Worm (Caenorhabditis elegans): ENCODE measurements around the gene sru-39.

sru-39 gene

DNA sequence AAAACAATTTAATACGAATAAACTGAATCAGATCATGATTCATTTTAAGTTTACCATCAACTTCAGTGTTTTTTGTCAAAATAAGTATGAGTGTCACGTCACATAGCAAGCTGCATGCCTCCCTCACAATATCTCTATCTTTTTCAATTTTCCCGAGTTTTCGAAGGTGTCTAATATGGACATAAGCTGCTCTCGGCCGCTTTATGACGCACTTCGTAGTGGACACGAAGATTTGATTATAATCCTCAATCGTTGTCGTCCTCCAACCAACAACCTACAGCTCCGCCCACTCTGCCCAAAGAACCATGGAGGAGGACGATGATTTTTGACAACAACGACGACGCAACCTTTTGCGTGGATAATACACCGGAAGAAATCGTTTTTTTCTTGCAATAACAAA is 7.3 kb upstream of the sru-39 start:
- TF ChIP-seq nhr-76 (tag; optimal IDR thresholded peaks at IDR 0.05) (no peak), snpc-4 (tag; optimal IDR thresholded peaks at IDR 0.05) (no peak), F26F4.8 (GFP tag; conservative IDR thresholded peaks at IDR 0.05) (no peak), ceh-32 (tag; optimal IDR thresholded peaks at IDR 0.05; ENCODE audit: poor library complexity) (no peak), tra-1 (GFP tag; IDR thresholded peaks at IDR 0.05) (no peak), F49E8.2 (tag; optimal IDR thresholded peaks at IDR 0.05; ENCODE audit: borderline replicate concordance) (no peak), jun-1 (tag; optimal IDR thresholded peaks at IDR 0.05) (no peak), saeg-2 (GFP tag; IDR thresholded peaks at IDR 0.05) (no peak), D1046.2 (GFP tag; IDR thresholded peaks at IDR 0.05) (no peak), Y75B8A.6 (GFP tag; IDR thresholded peaks at IDR 0.05) (no peak), hlh-30 (tag; optimal IDR thresholded peaks at IDR 0.05; ENCODE audit: insufficient read depth) (no peak), nhr-10 (tag; optimal IDR thresholded peaks at IDR 0.05) (no peak), arid-1 (GFP tag; conservative IDR thresholded peaks at IDR 0.05) (no peak), daf-8 (GFP tag; IDR thresholded peaks at IDR 0.05) (no peak), mep-1 (tag; optimal IDR thresholded peaks at IDR 0.05) (no peak), madf-5 (GFP tag; IDR thresholded peaks at IDR 0.05) (no peak), pha-4 (GFP tag; IDR thresholded peaks at IDR 0.05) (no peak), pha-4 (tag; optimal IDR thresholded peaks at IDR 0.05) (no peak)

DNA sequence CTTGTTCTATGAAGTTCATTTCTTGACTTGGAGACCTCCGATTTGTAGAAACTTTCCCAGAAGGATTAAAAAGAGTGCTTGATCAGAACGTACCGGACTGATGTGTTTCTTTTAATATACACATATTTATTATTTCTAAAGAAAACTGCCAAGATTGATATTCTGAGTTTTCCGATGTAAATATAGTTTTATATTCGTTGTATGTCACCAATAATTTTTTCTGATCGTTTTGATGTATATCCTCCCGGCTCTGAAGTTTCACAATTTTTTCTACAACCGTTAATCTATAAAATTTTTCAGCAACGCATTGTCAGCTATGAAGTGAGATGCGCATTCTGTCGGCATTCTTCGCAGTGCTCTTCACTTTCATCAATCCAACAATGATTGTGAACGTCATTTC is 6.7 kb upstream of the sru-39 start, which contains the start of gene F46B6.9:
Gene F46B6.9, plus strand, starts transcription at position 301 of the 400 bp plus-strand sequence.
- no peak for TF ChIP-seq Y75B8A.6 (GFP tag; IDR thresholded peaks at IDR 0.05)
- TF ChIP-seq aha-1 (tag) = no peak
- TF ChIP-seq set-16 (GFP tag; IDR thresholded peaks at IDR 0.05) = no peak
- TF ChIP-seq rbr-2 (tag; optimal IDR thresholded peaks at IDR 0.05) = no peak
- TF ChIP-seq madf-5 (GFP tag; IDR thresholded peaks at IDR 0.05) = no peak
- no peak for TF ChIP-seq lin-29 (GFP tag; IDR thresholded peaks at IDR 0.05)
- no peak for TF ChIP-seq daf-8 (GFP tag; IDR thresholded peaks at IDR 0.05)
- no peak for TF ChIP-seq T20F7.1 (GFP tag; optimal IDR thresholded peaks at IDR 0.05)
- no peak for TF ChIP-seq hlh-11 (tag; optimal IDR thresholded peaks at IDR 0.05)
- TF ChIP-seq zip-2 (tag; optimal IDR thresholded peaks at IDR 0.05) = no peak
- TF ChIP-seq madf-9 (GFP tag; conservative IDR thresholded peaks at IDR 0.05) = no peak

DNA sequence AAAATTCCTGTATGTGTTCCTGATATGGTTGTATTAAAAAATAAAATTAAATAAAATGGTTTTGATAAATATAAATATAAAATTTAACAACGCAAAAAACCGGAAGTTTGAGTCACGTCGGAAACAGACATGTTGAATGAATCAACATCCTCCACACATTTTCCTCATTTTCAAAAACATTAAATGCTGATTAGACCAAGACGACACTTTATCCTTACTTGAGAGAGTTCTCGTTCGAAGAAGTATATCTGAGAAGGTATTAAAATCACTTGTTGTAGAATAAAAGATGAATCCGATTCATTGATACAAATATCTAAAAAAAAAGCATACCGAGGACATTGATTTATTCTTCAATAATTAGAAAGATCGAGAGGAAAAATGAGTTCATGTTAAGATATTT is 5.1 kb upstream of the sru-39 start:
- TF ChIP-seq F49E8.2 (tag; optimal IDR thresholded peaks at IDR 0.05; ENCODE audit: borderline replicate concordance) (no peak), ceh-28 (tag; optimal IDR thresholded peaks at IDR 0.05) (no peak), unc-62 (GFP tag; optimal IDR thresholded peaks at IDR 0.05 in 1 of 2) (peak in 1 of 2 experiments; percentile 61), unc-62 (tag; optimal IDR thresholded peaks at IDR 0.05) (no peak)

DNA sequence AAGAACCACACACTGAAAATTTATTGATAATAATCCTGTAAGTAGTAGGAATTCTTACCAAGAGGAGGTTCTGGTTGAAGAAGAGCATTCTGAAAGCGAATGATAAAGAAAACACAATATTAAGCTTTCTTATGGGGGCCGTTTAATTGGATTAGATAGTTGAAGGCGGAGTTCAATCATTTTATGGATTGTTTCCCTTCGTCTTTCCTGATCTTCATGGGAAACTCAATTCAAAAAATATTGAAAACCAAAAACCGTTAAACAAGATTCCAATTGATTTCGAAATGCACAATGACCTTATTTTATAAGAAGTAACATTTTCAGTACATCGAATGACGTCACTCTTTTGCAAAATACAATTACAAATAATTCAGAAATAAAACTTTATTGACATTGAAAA is 4.2 kb upstream of the sru-39 start, which contains the start of gene F46B6.13:
Gene F46B6.13, minus strand, starts transcription at position 101 of the 400 bp plus-strand sequence.
- TF ChIP-seq hmg-1.1 (GFP tag; IDR thresholded peaks at IDR 0.05) (no peak), zip-11 (GFP tag; IDR thresholded peaks at IDR 0.05) (no peak), F37D6.2 (tag; optimal IDR thresholded peaks at IDR 0.05) (no peak), daf-12 (tag; optimal IDR thresholded peaks at IDR 0.05) (no peak), dmd-6 (GFP tag; IDR thresholded peaks at IDR 0.05) (no peak), nhr-77 (tag; optimal IDR thresholded peaks at IDR 0.05) (no peak), nhr-111 (GFP tag; optimal IDR thresholded peaks at IDR 0.05) (no peak), mes-2 (tag; optimal IDR thresholded peaks at IDR 0.05; ENCODE audit: poor library complexity, severe bottlenecking) (no peak), D1046.2 (GFP tag; IDR thresholded peaks at IDR 0.05) (no peak), lin-15B (tag; optimal IDR thresholded peaks at IDR 0.05) (no peak), madf-5 (GFP tag; IDR thresholded peaks at IDR 0.05) (no peak), T26A8.4 (GFP tag; IDR thresholded peaks at IDR 0.05) (no peak)

All from whole organism, L4 larva.